Worm (Caenorhabditis elegans): ENCODE measurements around the gene lido-4.
"Not testable (repeated sequence)": the region's sequence is repeated elsewhere in the genome, so short reads cannot be mapped to it uniquely, and the experiment has no call there.

Gene lido-4

DNA sequence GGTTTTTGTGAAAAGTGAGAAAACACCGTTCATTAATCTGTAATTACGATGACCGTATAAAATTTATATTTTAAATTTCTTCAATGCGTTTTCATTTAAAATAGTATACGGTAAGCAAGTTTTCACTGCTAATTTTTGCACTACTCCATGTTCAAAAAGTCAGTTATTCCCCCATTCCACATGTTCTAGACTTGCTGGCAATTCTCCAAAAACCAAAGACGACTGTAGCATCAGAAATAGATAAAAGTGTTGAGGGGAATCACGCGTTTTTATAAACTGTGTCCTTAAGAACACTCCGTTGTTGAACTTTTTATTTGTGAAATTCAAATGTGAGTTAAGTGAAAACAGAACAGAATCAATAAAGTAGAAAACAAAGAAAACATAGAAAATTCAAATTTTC, 28.1 kb upstream of the lido-4 start:
- TF ChIP-seq ama-1 (optimal IDR thresholded peaks at IDR 0.05) (no peak), ceh-36 (tag; optimal IDR thresholded peaks at IDR 0.05) (no peak), sea-1 (GFP tag; conservative IDR thresholded peaks at IDR 0.05) (no peak), hmg-4 (GFP tag; optimal IDR thresholded peaks at IDR 0.05) (no peak), hmbx-1 (tag; optimal IDR thresholded peaks at IDR 0.05) (no peak), tbx-37 (GFP tag; conservative IDR thresholded peaks at IDR 0.05) (no peak), F13C5.2 (tag; optimal IDR thresholded peaks at IDR 0.05) (no peak), tra-4 (tag; optimal IDR thresholded peaks at IDR 0.05) (no peak), aly-1 (tag; optimal IDR thresholded peaks at IDR 0.05) (no peak), tbx-11 (GFP tag; IDR thresholded peaks at IDR 0.05) (no peak), B0310.2 (tag; optimal IDR thresholded peaks at IDR 0.05) (no peak), scrt-1 (GFP tag; IDR thresholded peaks at IDR 0.05) (no peak), ets-7 (tag; optimal IDR thresholded peaks at IDR 0.05) (no peak), ceh-13 (GFP tag; optimal IDR thresholded peaks at IDR 0.05) (no peak)

DNA sequence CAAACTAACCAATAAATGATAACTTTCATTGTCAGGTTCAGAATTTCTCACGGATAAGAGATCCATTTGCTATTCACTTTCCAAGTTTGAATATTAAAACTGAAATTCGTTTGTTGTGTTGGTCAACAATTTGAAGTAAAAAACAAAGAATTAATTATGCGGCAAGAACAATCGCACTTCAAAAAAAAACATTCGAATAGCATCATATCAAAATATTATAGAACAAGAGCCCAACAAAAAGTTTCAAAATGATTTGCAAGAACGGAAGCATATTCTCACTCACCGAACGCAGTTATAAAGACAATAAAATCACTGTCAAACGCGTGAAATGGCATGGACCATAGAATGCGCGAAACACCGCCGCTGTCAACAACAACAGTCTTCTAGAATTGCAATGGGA, 26.9 kb upstream of the lido-4 start, which contains the start of gene K09E3.7:
Gene K09E3.7, minus strand, starts transcription at position 101 of the 400 bp plus-strand sequence.
- no peak for TF ChIP-seq sea-1 (GFP tag; conservative IDR thresholded peaks at IDR 0.05)
- TF ChIP-seq ets-7 (tag; optimal IDR thresholded peaks at IDR 0.05) = no peak
- TF ChIP-seq ceh-36 (tag; optimal IDR thresholded peaks at IDR 0.05) = no peak
- no peak for TF ChIP-seq scrt-1 (GFP tag; IDR thresholded peaks at IDR 0.05)
- no peak for TF ChIP-seq hmg-4 (GFP tag; optimal IDR thresholded peaks at IDR 0.05)
- no peak for TF ChIP-seq B0310.2 (tag; optimal IDR thresholded peaks at IDR 0.05)
- TF ChIP-seq F13C5.2 (tag; optimal IDR thresholded peaks at IDR 0.05) = no peak
- TF ChIP-seq pes-1 (GFP tag; IDR thresholded peaks at IDR 0.05) = no peak
- TF ChIP-seq aly-1 (tag; optimal IDR thresholded peaks at IDR 0.05) = no peak
- TF ChIP-seq hmbx-1 (tag; optimal IDR thresholded peaks at IDR 0.05) = no peak
- no peak for TF ChIP-seq hnd-1 (tag; optimal IDR thresholded peaks at IDR 0.05)
- no peak for TF ChIP-seq tbx-37 (GFP tag; conservative IDR thresholded peaks at IDR 0.05)
- TF ChIP-seq flt-1 (GFP tag; IDR thresholded peaks at IDR 0.05) = no peak
- TF ChIP-seq tra-4 (tag; optimal IDR thresholded peaks at IDR 0.05) = no peak
- no peak for TF ChIP-seq ama-1 (optimal IDR thresholded peaks at IDR 0.05)

DNA sequence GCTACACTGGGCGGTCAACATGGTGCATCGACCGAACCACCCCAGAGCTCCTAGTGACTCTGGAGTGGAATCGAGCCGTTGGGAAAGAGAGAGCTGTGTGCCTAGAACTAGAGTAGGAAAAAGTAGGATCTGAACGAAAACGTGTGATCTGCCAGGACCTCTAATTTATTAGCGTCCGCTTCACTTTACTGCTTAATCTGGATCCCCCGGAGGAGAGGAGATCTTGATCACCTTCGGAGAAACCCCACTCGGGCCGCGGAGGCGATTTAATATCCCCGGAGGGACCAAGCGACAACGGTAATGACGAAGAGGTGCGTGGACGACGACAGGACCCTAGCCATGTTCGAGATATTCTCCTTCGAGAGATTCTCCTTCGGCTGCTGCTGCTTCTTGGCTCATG, 9.8 kb upstream of the lido-4 start, which contains the start of gene K09E3.2:
Gene K09E3.2, plus strand, starts transcription at position 301 of the 400 bp plus-strand sequence.
- TF ChIP-seq flt-1 (GFP tag; IDR thresholded peaks at IDR 0.05); tbx-11 (GFP tag; IDR thresholded peaks at IDR 0.05); aly-1 (tag; optimal IDR thresholded peaks at IDR 0.05): not testable (repeated sequence)

DNA sequence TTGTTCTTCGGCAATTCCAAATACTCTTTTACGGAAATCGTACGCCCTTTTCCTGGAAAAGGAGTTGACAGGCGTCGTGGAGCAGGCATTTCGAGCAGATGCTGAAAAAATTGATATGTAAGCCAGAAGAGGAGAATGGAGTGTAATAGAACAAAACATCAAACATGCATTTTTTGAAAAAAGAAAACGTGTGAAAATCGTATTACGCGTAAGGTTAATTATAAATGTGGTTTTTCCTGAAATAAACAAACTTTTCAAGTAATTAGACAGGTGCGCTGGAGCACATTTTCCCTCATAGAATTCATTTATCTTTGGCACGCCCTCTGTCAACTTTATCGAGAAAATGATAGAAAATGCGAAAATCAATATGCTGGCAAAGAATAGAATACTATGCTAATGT, 7.5 kb upstream of the lido-4 start, which contains the start of gene lido-6:
Gene lido-6, minus strand, starts transcription at position 101 of the 400 bp plus-strand sequence.
- TF ChIP-seq flt-1 (GFP tag; IDR thresholded peaks at IDR 0.05) (no peak), ceh-13 (GFP tag; optimal IDR thresholded peaks at IDR 0.05) (no peak), scrt-1 (GFP tag; IDR thresholded peaks at IDR 0.05) (no peak), hmg-4 (GFP tag; optimal IDR thresholded peaks at IDR 0.05) (no peak), hnd-1 (tag; optimal IDR thresholded peaks at IDR 0.05) (no peak), hmbx-1 (tag; optimal IDR thresholded peaks at IDR 0.05) (no peak), tbx-11 (GFP tag; IDR thresholded peaks at IDR 0.05) (no peak), ets-7 (tag; optimal IDR thresholded peaks at IDR 0.05) (no peak), aly-1 (tag; optimal IDR thresholded peaks at IDR 0.05) (no peak), sea-1 (GFP tag; conservative IDR thresholded peaks at IDR 0.05) (no peak), F13C5.2 (tag; optimal IDR thresholded peaks at IDR 0.05) (no peak), pes-1 (GFP tag; IDR thresholded peaks at IDR 0.05) (no peak), ama-1 (optimal IDR thresholded peaks at IDR 0.05) (no peak), tra-4 (tag; optimal IDR thresholded peaks at IDR 0.05) (no peak), B0310.2 (tag; optimal IDR thresholded peaks at IDR 0.05) (no peak), ceh-36 (tag; optimal IDR thresholded peaks at IDR 0.05) (no peak), tbx-37 (GFP tag; conservative IDR thresholded peaks at IDR 0.05) (no peak)

DNA sequence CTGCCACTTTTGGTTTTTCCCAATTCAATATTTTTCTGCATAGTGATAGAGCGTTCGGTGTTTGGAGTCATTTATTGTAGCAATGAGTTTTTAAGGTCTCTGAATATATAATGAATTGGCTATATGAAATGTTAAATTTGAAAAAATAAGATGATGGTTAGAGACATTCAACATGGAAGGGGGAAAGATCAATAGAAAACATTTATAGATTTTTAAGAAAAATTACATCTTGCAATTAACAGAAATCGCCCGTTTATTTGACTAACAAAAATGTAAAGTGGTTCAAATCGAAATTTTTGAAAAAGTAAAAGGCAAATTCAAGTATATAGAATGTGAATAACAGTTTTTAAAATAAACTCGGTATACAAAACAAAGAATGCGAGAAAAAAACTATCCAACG, 3.0 kb upstream of the lido-4 start, which contains the start of gene lido-5:
Gene lido-5, minus strand, starts transcription at position 101 of the 400 bp plus-strand sequence.
- no peak for TF ChIP-seq pes-1 (GFP tag; IDR thresholded peaks at IDR 0.05)
- no peak for TF ChIP-seq tbx-11 (GFP tag; IDR thresholded peaks at IDR 0.05)
- no peak for TF ChIP-seq scrt-1 (GFP tag; IDR thresholded peaks at IDR 0.05)
- TF ChIP-seq sea-1 (GFP tag; conservative IDR thresholded peaks at IDR 0.05) = no peak
- no peak for TF ChIP-seq hnd-1 (tag; optimal IDR thresholded peaks at IDR 0.05)
- no peak for TF ChIP-seq ets-7 (tag; optimal IDR thresholded peaks at IDR 0.05)
- no peak for TF ChIP-seq B0310.2 (tag; optimal IDR thresholded peaks at IDR 0.05)
- no peak for TF ChIP-seq tra-4 (tag; optimal IDR thresholded peaks at IDR 0.05)
- no peak for TF ChIP-seq hmg-4 (GFP tag; optimal IDR thresholded peaks at IDR 0.05)
- no peak for TF ChIP-seq ceh-36 (tag; optimal IDR thresholded peaks at IDR 0.05)
- no peak for TF ChIP-seq ceh-13 (GFP tag; optimal IDR thresholded peaks at IDR 0.05)
- no peak for TF ChIP-seq hmbx-1 (tag; optimal IDR thresholded peaks at IDR 0.05)
- no peak for TF ChIP-seq aly-1 (tag; optimal IDR thresholded peaks at IDR 0.05)
- TF ChIP-seq ama-1 (optimal IDR thresholded peaks at IDR 0.05) = no peak
- TF ChIP-seq F13C5.2 (tag; optimal IDR thresholded peaks at IDR 0.05) = no peak

DNA sequence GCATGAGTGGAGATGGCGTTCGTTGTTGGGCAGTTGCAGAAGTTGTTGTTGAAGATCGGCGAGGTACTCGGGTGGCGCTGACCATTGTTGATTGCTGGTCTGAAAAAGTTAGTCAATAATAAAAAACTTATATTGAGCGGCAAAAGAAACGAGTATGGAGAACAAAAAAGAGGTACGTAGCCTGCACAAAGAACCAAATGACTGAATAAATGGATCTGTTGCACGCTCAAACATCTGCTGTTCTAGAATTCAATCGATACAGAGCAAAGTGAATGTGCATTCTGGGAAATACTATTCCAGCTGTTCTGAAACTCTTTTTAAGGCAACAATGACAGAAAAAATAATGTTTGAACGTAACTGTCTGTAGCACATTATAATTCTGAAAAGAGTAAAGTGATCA, 6.9 kb downstream of the lido-4 start, which contains the start of gene lido-2:
Gene lido-2, minus strand, starts transcription at position 101 of the 400 bp plus-strand sequence.
- no peak for TF ChIP-seq ets-7 (tag; optimal IDR thresholded peaks at IDR 0.05)
- TF ChIP-seq B0310.2 (tag; optimal IDR thresholded peaks at IDR 0.05) = no peak
- no peak for TF ChIP-seq ceh-13 (GFP tag; optimal IDR thresholded peaks at IDR 0.05)

DNA sequence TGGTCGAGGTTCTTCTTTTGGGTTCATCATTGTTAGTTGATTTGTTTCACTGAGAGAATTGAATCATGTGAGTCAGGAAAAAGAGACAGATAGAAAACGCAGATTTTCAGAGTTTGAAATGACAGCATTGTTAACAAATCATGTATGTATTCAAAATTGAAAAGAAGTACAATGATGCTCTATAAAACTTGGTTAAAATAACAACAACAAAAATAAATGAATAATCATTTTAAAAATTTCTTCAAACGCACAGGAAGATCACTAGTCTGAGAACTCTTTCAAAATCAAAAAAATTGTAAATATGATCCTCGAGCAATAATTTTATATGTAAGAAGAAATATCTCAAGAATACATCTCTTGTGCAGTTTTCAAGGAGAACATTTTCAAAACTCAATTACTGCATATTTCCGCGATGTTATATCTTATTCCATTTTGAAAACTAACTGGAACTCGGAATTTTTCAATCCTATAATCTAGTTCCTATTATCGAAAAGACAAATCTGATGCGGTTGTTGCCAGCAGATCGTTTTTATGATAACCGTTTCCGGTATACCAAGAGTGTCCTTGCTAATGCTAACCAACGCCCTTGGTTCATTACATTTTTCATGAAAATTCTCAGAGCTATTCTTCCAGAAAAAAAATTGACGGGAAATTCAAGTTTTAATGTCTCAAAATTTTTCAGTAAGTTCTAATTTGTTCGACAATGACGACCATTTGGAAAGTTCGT, 10.9 kb downstream of the lido-4 start, which contains the start of gene lido-1:
Gene lido-1, minus strand, starts transcription at position 51 of the 727 bp plus-strand sequence.
- no peak for TF ChIP-seq ama-1 (optimal IDR thresholded peaks at IDR 0.05)
- TF ChIP-seq sea-1 (GFP tag; conservative IDR thresholded peaks at IDR 0.05) = no peak
- no peak for TF ChIP-seq tbx-37 (GFP tag; conservative IDR thresholded peaks at IDR 0.05)
- TF ChIP-seq pes-1 (GFP tag; IDR thresholded peaks at IDR 0.05) = no peak
- TF ChIP-seq tbx-11 (GFP tag; IDR thresholded peaks at IDR 0.05) = no peak
- TF ChIP-seq ceh-36 (tag; optimal IDR thresholded peaks at IDR 0.05) = no peak
- no peak for TF ChIP-seq scrt-1 (GFP tag; IDR thresholded peaks at IDR 0.05)
- no peak for TF ChIP-seq tra-4 (tag; optimal IDR thresholded peaks at IDR 0.05)
- TF ChIP-seq hmg-4 (GFP tag; optimal IDR thresholded peaks at IDR 0.05) = no peak
- no peak for TF ChIP-seq hnd-1 (tag; optimal IDR thresholded peaks at IDR 0.05)
- no peak for TF ChIP-seq flt-1 (GFP tag; IDR thresholded peaks at IDR 0.05)
- no peak for TF ChIP-seq hmbx-1 (tag; optimal IDR thresholded peaks at IDR 0.05)
- TF ChIP-seq aly-1 (tag; optimal IDR thresholded peaks at IDR 0.05) = no peak
- TF ChIP-seq ceh-13 (GFP tag; optimal IDR thresholded peaks at IDR 0.05) = no peak
- TF ChIP-seq B0310.2 (tag; optimal IDR thresholded peaks at IDR 0.05) = no peak
- TF ChIP-seq ets-7 (tag; optimal IDR thresholded peaks at IDR 0.05) = no peak
- TF ChIP-seq F13C5.2 (tag; optimal IDR thresholded peaks at IDR 0.05) = no peak
